Fruit fly (Drosophila melanogaster): ENCODE results near the gene CG34367.

- TF ChIP-seq usp (GFP tag; optimal IDR thresholded peaks at IDR 0.05) (no peak), CG8478 (optimal IDR thresholded peaks at IDR 0.05) (no peak), psq (optimal IDR thresholded peaks at IDR 0.05) (no peak), EcR (GFP tag; optimal IDR thresholded peaks at IDR 0.05) (no peak), pan (optimal IDR thresholded peaks at IDR 0.05) (no peak)
Observed at dm6 chr2L:10378631-10379030, 24.9 kb upstream of the CG34367 start.
